Worm (Caenorhabditis elegans) whole organism, late embryonic: Measurements from ENCODE around the gene T28A8.3.

Source experiments
- T23F11.4 ChIP-seq: fragments of 200-800 bp; sonication (Bioruptor generic); optimal IDR thresholded peaks from 2 replicates; lab custom pipeline; 2018; ENCODE audit warnings: mild to moderate bottlenecking, missing genetic modification characterization, missing compliant biosample characterization
- elt-2 ChIP-seq: sonication (generic microtip); optimal IDR thresholded peaks from 2 replicates; lab custom pipeline; 2016; ENCODE audit warnings: missing genetic modification reagents, missing genetic modification characterization, missing compliant biosample characterization
- pha-2 ChIP-seq: sonication (generic microtip); optimal IDR thresholded peaks from 2 replicates; lab custom pipeline; 2017; ENCODE audit warnings: mild to moderate bottlenecking, missing genetic modification characterization, missing compliant biosample characterization
- pros-1 ChIP-seq: fragments of 150-350 bp; optimal IDR thresholded peaks from 2 replicates; lab custom pipeline; 2014; ENCODE audit warnings: missing biosample characterization, missing genetic modification reagents, missing genetic modification characterization
- sox-4 ChIP-seq: sonication (generic microtip); optimal IDR thresholded peaks from 2 replicates; lab custom pipeline; 2017; ENCODE audit warnings: mild to moderate bottlenecking, missing genetic modification characterization, inconsistent platforms, missing compliant biosample characterization
- tbx-2 ChIP-seq: sonication (generic microtip); optimal IDR thresholded peaks from 2 replicates; lab custom pipeline; 2016; ENCODE audit warnings: missing genetic modification characterization, missing compliant biosample characterization
- unc-55 ChIP-seq: sonication (generic microtip); optimal IDR thresholded peaks from 2 replicates; lab custom pipeline; 2017; ENCODE audit warnings: missing biosample characterization, missing genetic modification reagents, missing genetic modification characterization

DNA sequence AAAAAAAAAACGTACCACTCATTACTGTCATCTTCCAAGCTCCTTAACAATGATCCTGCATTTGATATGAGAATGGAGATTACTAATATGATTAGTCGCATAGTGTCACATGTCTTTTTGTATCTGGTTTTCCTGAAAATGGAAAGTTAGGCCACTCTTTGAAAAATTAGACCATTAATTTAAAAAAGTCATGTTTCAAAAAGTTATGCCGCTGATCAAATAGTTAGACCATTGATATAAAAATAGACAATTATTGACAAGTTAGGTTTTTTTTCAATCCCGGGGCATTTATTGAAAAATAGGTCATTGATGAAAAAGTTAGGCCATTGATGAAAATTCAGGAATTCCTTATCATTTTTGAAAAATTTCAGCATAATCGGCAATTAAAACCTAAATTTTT, 21.8 kb upstream of the T28A8.3 start, which contains the start of gene acc-4:
- TF ChIP-seq pha-2 (tag; lab: Kevin White, UChicago): no peak
- TF ChIP-seq sox-4 (tag; lab: Kevin White, UChicago): no peak
- no peak for TF ChIP-seq elt-2
- no peak for TF ChIP-seq tbx-2
- TF ChIP-seq unc-55 (GFP tag; lab: Kevin White, UChicago): no peak
- TF ChIP-seq pros-1 (tag; lab: Kevin White, UChicago): no peak
- no peak for TF ChIP-seq T23F11.4
